Fruit fly (Drosophila melanogaster): Measurements from ENCODE around the gene Cpn.

Cpn gene

DNA sequence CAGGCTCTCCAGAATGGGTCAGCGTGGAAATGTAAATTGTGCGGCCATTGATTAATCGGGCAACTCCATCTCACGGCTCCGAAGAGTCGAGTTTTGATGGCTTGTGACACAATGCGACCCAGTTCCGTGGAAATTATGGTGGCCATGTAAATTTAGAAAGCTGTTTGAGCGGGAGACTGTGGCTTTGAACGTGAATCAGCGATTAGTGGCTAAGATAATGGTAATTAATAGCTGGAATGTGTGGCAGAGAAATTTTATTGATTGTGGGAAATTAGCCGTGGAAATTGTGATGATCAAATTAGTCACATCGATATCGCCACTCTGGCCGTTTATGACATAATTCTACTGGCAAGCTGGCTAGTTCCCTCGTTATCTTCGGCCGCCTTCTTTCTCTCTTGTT lies 41.1 kb downstream of the Cpn start:
- TF ChIP-seq Myc (optimal IDR thresholded peaks at IDR 0.05) (no peak), psq (optimal IDR thresholded peaks at IDR 0.05) (no peak), ttk (optimal IDR thresholded peaks at IDR 0.05) (no peak), h (optimal IDR thresholded peaks at IDR 0.05) (no peak), Sin3A (optimal IDR thresholded peaks at IDR 0.05) (no peak), insv (optimal IDR thresholded peaks at IDR 0.05) (no peak)

DNA sequence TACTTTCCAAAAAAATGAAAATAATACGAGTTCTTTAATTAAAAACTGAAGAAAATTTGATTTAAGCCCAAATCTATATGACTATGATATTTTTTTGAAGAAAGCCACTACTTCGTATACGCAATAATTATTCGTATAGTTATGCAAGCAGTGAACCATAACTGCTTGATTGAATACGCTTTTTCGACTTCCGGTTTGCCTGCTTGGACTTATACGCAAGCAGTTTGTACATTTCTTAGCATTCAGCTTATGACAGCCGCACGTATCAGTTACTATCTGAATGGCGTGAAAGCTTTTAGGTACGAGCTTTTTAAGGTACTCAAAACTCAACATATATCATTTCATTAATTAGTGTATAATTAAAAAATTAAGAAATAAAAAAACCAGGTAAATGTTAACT lies 44.8 kb downstream of the Cpn start:
- no peak for TF ChIP-seq Sin3A (optimal IDR thresholded peaks at IDR 0.05)

DNA sequence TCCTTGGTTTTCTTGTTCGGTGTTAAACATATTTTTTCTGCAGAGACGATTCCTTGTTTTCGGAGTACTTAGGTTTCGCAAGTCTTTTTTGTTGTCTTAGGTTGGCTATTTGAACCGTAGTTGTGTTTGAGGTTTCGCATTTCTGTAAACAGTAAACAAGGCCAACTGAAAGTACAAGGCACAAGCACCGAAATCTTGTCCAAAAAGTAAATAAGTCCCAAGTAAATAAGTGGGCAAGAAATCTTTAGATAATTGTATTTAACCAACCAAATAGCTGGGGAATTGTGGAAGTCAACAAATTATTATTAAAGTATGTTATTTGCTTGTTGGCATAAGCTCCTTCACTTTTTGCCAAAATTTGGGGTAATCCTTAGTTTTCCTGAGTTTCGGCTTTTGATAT lies 52.3 kb downstream of the Cpn start:
- TF ChIP-seq insv (optimal IDR thresholded peaks at IDR 0.05) (no peak), ttk (optimal IDR thresholded peaks at IDR 0.05) (no peak), psq (optimal IDR thresholded peaks at IDR 0.05) (no peak), h (optimal IDR thresholded peaks at IDR 0.05) (no peak), Myc (optimal IDR thresholded peaks at IDR 0.05) (no peak), Sin3A (optimal IDR thresholded peaks at IDR 0.05) (no peak)

Measured in Kc167 (cell line).